Worm (Caenorhabditis elegans): ENCODE data around the gene M04C3.2.

ce11 chrV:19436307-19436706 lies 12.4 kb downstream of the M04C3.2 start, which contains the start of gene C25F9.14:
- TF ChIP-seq nhr-11 (tag; optimal IDR thresholded peaks at IDR 0.05) (no peak), mep-1 (tag; optimal IDR thresholded peaks at IDR 0.05) (no peak), daf-16 (GFP tag; optimal IDR thresholded peaks at IDR 0.05) (no peak), daf-16 (tag; optimal IDR thresholded peaks at IDR 0.05) (peak; percentile 17), pha-4 (GFP tag; IDR thresholded peaks at IDR 0.05) (no peak), pha-4 (tag; optimal IDR thresholded peaks at IDR 0.05) (no peak), cey-2 (tag; optimal IDR thresholded peaks at IDR 0.05; ENCODE audit: borderline replicate concordance, insufficient read depth) (no peak), vab-7 (GFP tag; IDR thresholded peaks at IDR 0.05) (no peak)
